Fruit fly (Drosophila melanogaster) whole organism, embryonic: Measurements from ENCODE around the gene shi.
A peak's percentile ranks its signal among the peaks of the same experiment; 100 is the strongest.

Experiments used
- Ada2b ChIP-seq: fragments of 200-800 bp; sonication (Bioruptor generic); IDR thresholded peaks from 2 replicates; pipeline ENCODE4 v1.3.6; 2022; ENCODE audit warnings: missing biosample characterization, missing genetic modification characterization
- Awh ChIP-seq: fragments of 200-800 bp; sonication (Bioruptor generic); IDR thresholded peaks from 2 replicates; pipeline ENCODE4, ENCODE4 v1.3.6; 2022; ENCODE audit warnings: missing biosample characterization, missing genetic modification characterization
- CG10147 ChIP-seq: fragments of 200-800 bp; sonication (Bioruptor generic); optimal IDR thresholded peaks from 2 replicates; lab custom pipeline; 2019; ENCODE audit warnings: missing biosample characterization, mild to moderate bottlenecking, missing genetic modification characterization, moderate library complexity
- CG10366 ChIP-seq: fragments of 200-800 bp; sonication (Bioruptor generic); IDR thresholded peaks from 2 replicates; pipeline ENCODE4 v1.3.6; 2022; ENCODE audit warnings: missing biosample characterization, missing genetic modification characterization
- CG1233 ChIP-seq: fragments of 200-800 bp; sonication (Bioruptor generic); optimal IDR thresholded peaks from 4 replicates; lab custom pipeline; 2018; ENCODE audit warnings: missing biosample characterization, mild to moderate bottlenecking, missing genetic modification characterization
- CG12391 ChIP-seq: fragments of 200-800 bp; sonication (Bioruptor generic); optimal IDR thresholded peaks from 3 replicates; lab custom pipeline; 2018; ENCODE audit warnings: missing biosample characterization, mild to moderate bottlenecking, missing genetic modification characterization, moderate library complexity
- CG12659 ChIP-seq: fragments of 200-800 bp; sonication (Bioruptor generic); optimal IDR thresholded peaks from 3 replicates; lab custom pipeline; 2017; ENCODE audit warnings: mild to moderate bottlenecking, missing biosample characterization, missing genetic modification reagents, missing genetic modification characterization
- CG12769 ChIP-seq: fragments of 200-800 bp; sonication (Bioruptor generic); optimal IDR thresholded peaks from 2 replicates; lab custom pipeline; 2019; ENCODE audit warnings: missing biosample characterization, mild to moderate bottlenecking, missing genetic modification characterization, moderate library complexity
- CG13775 ChIP-seq: fragments of 200-800 bp; sonication (Bioruptor generic); optimal IDR thresholded peaks from 3 replicates; lab custom pipeline; 2017; ENCODE audit warnings: missing biosample characterization, mild to moderate bottlenecking, missing genetic modification characterization
- CG1529 ChIP-seq: fragments of 200-800 bp; sonication (Bioruptor generic); optimal IDR thresholded peaks from 3 replicates; lab custom pipeline; 2018; ENCODE audit warnings: missing biosample characterization, missing genetic modification characterization
- CG15479 ChIP-seq: fragments of 200-800 bp; sonication (Bioruptor generic); optimal IDR thresholded peaks from 3 replicates; lab custom pipeline; 2019; ENCODE audit warnings: missing biosample characterization, mild to moderate bottlenecking, missing genetic modification characterization, moderate library complexity
- CG15601 ChIP-seq: fragments of 200-800 bp; sonication (Bioruptor generic); optimal IDR thresholded peaks from 3 replicates; lab custom pipeline; 2019; ENCODE audit warnings: missing biosample characterization, mild to moderate bottlenecking, missing genetic modification characterization, moderate library complexity
- CG17568 ChIP-seq: fragments of 200-800 bp; sonication (Bioruptor generic); optimal IDR thresholded peaks from 2 replicates; lab custom pipeline; 2018; ENCODE audit warnings: missing biosample characterization, mild to moderate bottlenecking, missing genetic modification characterization, moderate library complexity
- CG18011 ChIP-seq: fragments of 200-800 bp; sonication (Bioruptor generic); optimal IDR thresholded peaks from 2 replicates; lab custom pipeline; 2017; ENCODE audit warnings: missing biosample characterization, missing genetic modification characterization, mild to moderate bottlenecking, moderate library complexity, missing genotype
- CG1832 ChIP-seq: fragments of 200-800 bp; sonication (Bioruptor generic); optimal IDR thresholded peaks from 2 replicates; lab custom pipeline; 2017; ENCODE audit warnings: missing biosample characterization, mild to moderate bottlenecking, missing genetic modification characterization, inconsistent platforms
- CG30403 ChIP-seq: fragments of 200-800 bp; sonication (Bioruptor generic); optimal IDR thresholded peaks from 3 replicates; lab custom pipeline; 2016; ENCODE audit warnings: missing biosample characterization, missing genetic modification characterization
- CG31441 ChIP-seq: fragments of 200-800 bp; sonication (Bioruptor generic); IDR thresholded peaks from 2 replicates; pipeline ENCODE4 v1.3.6; 2022; ENCODE audit warnings: missing biosample characterization, missing genetic modification characterization
- CG3407 ChIP-seq: fragments of 200-800 bp; sonication (Bioruptor generic); optimal IDR thresholded peaks from 2 replicates; lab custom pipeline; 2018; ENCODE audit warnings: missing biosample characterization, mild to moderate bottlenecking, missing genetic modification characterization
- CG3726 ChIP-seq: fragments of 200-800 bp; sonication (Bioruptor generic); IDR thresholded peaks from 3 replicates; pipeline ENCODE4, ENCODE4 v1.3.6; 2022; ENCODE audit warnings: missing biosample characterization, missing genetic modification characterization
- CG3995 ChIP-seq: fragments of 200-800 bp; sonication (Bioruptor generic); optimal IDR thresholded peaks from 3 replicates; lab custom pipeline; 2016; ENCODE audit warnings: missing biosample characterization, missing genetic modification characterization
- CG43689 ChIP-seq: fragments of 200-800 bp; sonication (Bioruptor generic); IDR thresholded peaks from 2 replicates; pipeline ENCODE4 v1.3.6; 2022; ENCODE audit warnings: missing biosample characterization, missing genetic modification characterization
- CG4707 ChIP-seq: fragments of 200-800 bp; sonication (Bioruptor generic); optimal IDR thresholded peaks from 2 replicates; lab custom pipeline; 2018; ENCODE audit warnings: missing biosample characterization, mild to moderate bottlenecking, missing genetic modification characterization, moderate library complexity
- CG7357 ChIP-seq: fragments of 200-800 bp; sonication (Bioruptor generic); IDR thresholded peaks from 3 replicates; pipeline ENCODE4 v1.3.6; 2022; ENCODE audit warnings: missing biosample characterization, missing genetic modification characterization
- CG7839 ChIP-seq: fragments of 200-800 bp; sonication (Bioruptor generic); optimal IDR thresholded peaks from 3 replicates; lab custom pipeline; 2018; ENCODE audit warnings: missing biosample characterization, mild to moderate bottlenecking, missing genetic modification characterization, moderate library complexity
- CG7928 ChIP-seq: fragments of 200-800 bp; sonication (Bioruptor generic); optimal IDR thresholded peaks from 2 replicates; lab custom pipeline; 2017; ENCODE audit warnings: missing biosample characterization, mild to moderate bottlenecking, missing genetic modification characterization
- Chrac-16 ChIP-seq: fragments of 200-800 bp; sonication (Bioruptor generic); optimal IDR thresholded peaks from 3 replicates; lab custom pipeline; 2016; ENCODE audit warnings: missing biosample characterization, missing genetic modification characterization
- Drgx ChIP-seq: fragments of 200-800 bp; sonication (Bioruptor generic); IDR thresholded peaks from 2 replicates; pipeline ENCODE4 v1.3.6; 2022; ENCODE audit warnings: missing biosample characterization, missing genetic modification characterization
- E2f1 ChIP-seq: fragments of 200-800 bp; sonication (Bioruptor generic); IDR thresholded peaks from 2 replicates; pipeline ENCODE4 v1.3.6; 2022; ENCODE audit warnings: missing biosample characterization, missing genetic modification characterization
- Fer1 ChIP-seq: fragments of 200-800 bp; sonication (Bioruptor generic); optimal IDR thresholded peaks from 2 replicates; lab custom pipeline; 2017; ENCODE audit warnings: missing biosample characterization, mild to moderate bottlenecking, missing genetic modification characterization
- Hsf ChIP-seq: fragments of 200-800 bp; sonication (Bioruptor generic); optimal IDR thresholded peaks from 3 replicates; lab custom pipeline; 2016; ENCODE audit warnings: missing biosample characterization, missing genetic modification characterization
- Jarid2 ChIP-seq: fragments of 200-800 bp; sonication (Bioruptor generic); optimal IDR thresholded peaks from 3 replicates; lab custom pipeline; 2017; ENCODE audit warnings: mild to moderate bottlenecking, missing biosample characterization, missing genetic modification reagents, missing genetic modification characterization
- NFAT ChIP-seq: fragments of 200-800 bp; sonication (Bioruptor generic); IDR thresholded peaks from 2 replicates; pipeline ENCODE4 v1.3.6; 2022; ENCODE audit warnings: missing biosample characterization, missing genetic modification characterization
- NK7.1 ChIP-seq: fragments of 200-800 bp; sonication (Bioruptor generic); optimal IDR thresholded peaks from 3 replicates; lab custom pipeline; 2016; ENCODE audit warnings: missing biosample characterization, missing genetic modification characterization
- NfI ChIP-seq: fragments of 200-800 bp; sonication (Bioruptor generic); optimal IDR thresholded peaks from 3 replicates; lab custom pipeline; 2018; ENCODE audit warnings: missing biosample characterization, mild to moderate bottlenecking, missing genetic modification characterization, moderate library complexity
- cg ChIP-seq: fragments of 200-800 bp; sonication (Bioruptor generic); optimal IDR thresholded peaks from 3 replicates; lab custom pipeline; 2019; ENCODE audit warnings: missing biosample characterization, mild to moderate bottlenecking, missing genetic modification characterization, moderate library complexity
- croc ChIP-seq: fragments of 200-800 bp; sonication (Bioruptor generic); conservative IDR thresholded peaks from 3 replicates; pipeline ENCODE4 v1.3.6; 2022; ENCODE audit warnings: missing biosample characterization, missing genetic modification characterization
- fd96Cb ChIP-seq: fragments of 200-800 bp; sonication (Bioruptor generic); optimal IDR thresholded peaks from 2 replicates; lab custom pipeline; 2018; ENCODE audit warnings: missing biosample characterization, mild to moderate bottlenecking, missing genetic modification characterization, moderate library complexity
- gt ChIP-seq: fragments of 200-800 bp; sonication (Bioruptor generic); IDR thresholded peaks from 2 replicates; pipeline ENCODE4 v1.3.6; 2022; ENCODE audit warnings: missing biosample characterization, missing genetic modification characterization
- her ChIP-seq: fragments of 200-800 bp; sonication (Bioruptor generic); optimal IDR thresholded peaks from 2 replicates; lab custom pipeline; 2016; ENCODE audit warnings: missing biosample characterization, missing genetic modification characterization
- ind ChIP-seq: fragments of 200-800 bp; sonication (Bioruptor generic); optimal IDR thresholded peaks from 3 replicates; lab custom pipeline; 2016; ENCODE audit warnings: missing biosample characterization, missing genetic modification characterization
- inv ChIP-seq: fragments of 200-800 bp; sonication (Bioruptor generic); IDR thresholded peaks from 2 replicates; pipeline ENCODE4 v1.3.6; 2022; ENCODE audit warnings: missing biosample characterization, missing genetic modification characterization; ENCODE audit not compliant: partially characterized antibody
- lola ChIP-seq, 3 experiments: fragments of >200 bp in 2 of 3; fragments of 200-800 bp in 1 of 3; sonication (Bioruptor generic) in 1 of 3; optimal IDR thresholded peaks; 2 replicates each; lab custom pipeline; 2017 to 2019; ENCODE audit warnings: missing biosample characterization in 3 of 3, missing genetic modification characterization in 3 of 3, mild to moderate bottlenecking in 1 of 3, moderate library complexity in 1 of 3
- psq ChIP-seq: fragments of 200-800 bp; sonication (Bioruptor generic); optimal IDR thresholded peaks from 2 replicates; lab custom pipeline; 2017; ENCODE audit warnings: missing biosample characterization, missing genetic modification characterization
- scrt ChIP-seq: fragments of 200-800 bp; sonication (Bioruptor generic); optimal IDR thresholded peaks from 2 replicates; lab custom pipeline; 2018; ENCODE audit warnings: missing biosample characterization, mild to moderate bottlenecking, missing genetic modification characterization, moderate library complexity
- sima ChIP-seq: fragments of 200-800 bp; sonication (Bioruptor generic); optimal IDR thresholded peaks from 2 replicates; lab custom pipeline; 2016; ENCODE audit warnings: missing biosample characterization, missing genetic modification characterization
- stc ChIP-seq: fragments of 200-800 bp; sonication (Bioruptor generic); IDR thresholded peaks from 2 replicates; pipeline ENCODE4 v1.3.6; 2022; ENCODE audit warnings: missing biosample characterization, missing genetic modification characterization
- ttk ChIP-seq: fragments of 200-800 bp; sonication (Bioruptor generic); IDR thresholded peaks from 2 replicates; pipeline ENCODE4 v2.1.2; 2022; ENCODE audit warnings: missing biosample characterization, missing genetic modification characterization
- vnd ChIP-seq: fragments of 200-800 bp; sonication (Bioruptor generic); IDR thresholded peaks from 3 replicates; pipeline ENCODE4 v1.3.6; 2022; ENCODE audit warnings: missing biosample characterization, missing genetic modification characterization; ENCODE audit not compliant: partially characterized antibody
- wek ChIP-seq: fragments of 200-800 bp; sonication (Bioruptor generic); optimal IDR thresholded peaks from 3 replicates; lab custom pipeline; 2018; ENCODE audit warnings: missing biosample characterization, mild to moderate bottlenecking, missing genetic modification characterization, moderate library complexity
- wor ChIP-seq: fragments of 200-800 bp; sonication (Bioruptor generic); IDR thresholded peaks from 2 replicates; pipeline ENCODE4 v1.3.6; 2022; ENCODE audit warnings: missing biosample characterization, missing genetic modification characterization

The shi gene

dm6 chrX:15844139-15844538, 47.8 kb upstream of the shi start, which contains the start of the genes ArgRS and CG8578 (continued):
- TF ChIP-seq vnd (GFP tag; lab: Robert Waterston, UW) = peak; percentile 89
- peak; percentile 70 for TF ChIP-seq CG12659
- peak; percentile 71 for TF ChIP-seq CG1233 (GFP tag; lab: Kevin White, UChicago)
- TF ChIP-seq Hsf (GFP tag; lab: Kevin White, UChicago) = peak; percentile 37
- TF ChIP-seq CG15601 = no peak
- TF ChIP-seq NfI (GFP tag; lab: Kevin White, UChicago) = no peak
- peak; percentile 27 for TF ChIP-seq Chrac-16 (GFP tag; lab: Kevin White, UChicago)
- no peak for TF ChIP-seq Ada2b
- TF ChIP-seq CG30403 (GFP tag; lab: Kevin White, UChicago) = peak; percentile 46
- 0 out of 2 replicates have a peak, but pooled peaks have one; percentile 61 for TF ChIP-seq ttk
- no peak for TF ChIP-seq gt (GFP tag; lab: Robert Waterston, UW)
- no peak for TF ChIP-seq wek (GFP tag; lab: Kevin White, UChicago)
- peak; percentile 17 for TF ChIP-seq her
- peak; percentile 94 for TF ChIP-seq CG3995
- peak; percentile 29 for TF ChIP-seq sima (GFP tag; lab: Kevin White, UChicago)
- TF ChIP-seq CG13775 = peak; percentile 10
- TF ChIP-seq CG10147 = no peak
- TF ChIP-seq ind (GFP tag; lab: Kevin White, UChicago) = peak; percentile 28
- TF ChIP-seq scrt (GFP tag; lab: Kevin White, UChicago) = no peak
- TF ChIP-seq inv = peak; percentile 85
- TF ChIP-seq CG12391 (tag; lab: Kevin White, UChicago) = peak; percentile 32
- TF ChIP-seq NK7.1 (GFP tag; lab: Kevin White, UChicago) = peak; percentile 48
- TF ChIP-seq cg = peak; percentile 26
- peak; percentile 67 for TF ChIP-seq CG7839 (tag; lab: Kevin White, UChicago)
- no peak for TF ChIP-seq Fer1
- peak; percentile 40; the same call in 1 of the 3 replicates for TF ChIP-seq croc (GFP tag; lab: Robert Waterston, UW)
- 0 out of 2 replicates have a peak, but pooled peaks have one; percentile 51 for TF ChIP-seq CG10366 (GFP tag; lab: Robert Waterston, UW)
- TF ChIP-seq CG4707 (GFP tag; lab: Kevin White, UChicago) = no peak
- TF ChIP-seq Awh (GFP tag; lab: Robert Waterston, UW) = no peak
- no peak for TF ChIP-seq CG43689 (GFP tag; lab: Robert Waterston, UW)
- TF ChIP-seq Jarid2 (GFP tag; lab: Kevin White, UChicago) = no peak
- TF ChIP-seq stc (GFP tag; lab: Robert Waterston, UW) = peak; percentile 60; the same call in 1 of the 2 replicates
- no peak for TF ChIP-seq CG15479
- TF ChIP-seq CG17568 = no peak
- peak; percentile 19; the same call in 1 of the 2 replicates for TF ChIP-seq Drgx (GFP tag; lab: Robert Waterston, UW)
- peak; percentile 98 for TF ChIP-seq CG7357 (GFP tag; lab: Robert Waterston, UW)
- TF ChIP-seq CG18011 (GFP tag; lab: Kevin White, UChicago) = no peak
- TF ChIP-seq CG1529 (GFP tag; lab: Kevin White, UChicago) = no peak
- no peak for TF ChIP-seq NFAT (GFP tag; lab: Robert Waterston, UW)
- TF ChIP-seq CG7928 (GFP tag; lab: Kevin White, UChicago) = no peak
- peak; percentile 12 for TF ChIP-seq fd96Cb
- peak in 1 of 3 experiments; percentile 26 for TF ChIP-seq lola (GFP tag; optimal IDR thresholded peaks at IDR 0.05; lab: Kevin White, UChicago)
- no peak; the same call in 1 of the 2 replicates for TF ChIP-seq wor (GFP tag; lab: Robert Waterston, UW)
- no peak for TF ChIP-seq psq
- no peak for TF ChIP-seq CG3407 (GFP tag; lab: Kevin White, UChicago)
- 0 out of 2 replicates have a peak, but pooled peaks have one; percentile 51 for TF ChIP-seq E2f1
- TF ChIP-seq CG12769 (tag; lab: Kevin White, UChicago) = no peak
- TF ChIP-seq CG31441 (GFP tag; lab: Robert Waterston, UW) = peak; percentile 80
- TF ChIP-seq CG1832 (GFP tag; lab: Kevin White, UChicago) = no peak
- no peak for TF ChIP-seq CG3726 (GFP tag; lab: Robert Waterston, UW)
